Fruit fly (Drosophila melanogaster) Kc167 (cell line): ENCODE measurements around the gene CG8066.

Experiments used
- Sin3A ChIP-seq: fragments of >200 bp; optimal IDR thresholded peaks from 2 replicates; lab custom pipeline; 2018; ENCODE audit warnings: missing external identifiers
- h ChIP-seq: fragments of >200 bp; optimal IDR thresholded peaks from 3 replicates; lab custom pipeline; 2018; ENCODE audit warnings: missing external identifiers
- insv ChIP-seq: fragments of >200 bp; optimal IDR thresholded peaks from 3 replicates; lab custom pipeline; 2018; ENCODE audit warnings: missing external identifiers
- psq ChIP-seq: fragments of >200 bp; optimal IDR thresholded peaks from 2 replicates; lab custom pipeline; 2017; ENCODE audit warnings: missing external identifiers
- ttk ChIP-seq: sonication (Bioruptor generic); optimal IDR thresholded peaks from 2 replicates; lab custom pipeline; 2017; ENCODE audit warnings: missing external identifiers

DNA sequence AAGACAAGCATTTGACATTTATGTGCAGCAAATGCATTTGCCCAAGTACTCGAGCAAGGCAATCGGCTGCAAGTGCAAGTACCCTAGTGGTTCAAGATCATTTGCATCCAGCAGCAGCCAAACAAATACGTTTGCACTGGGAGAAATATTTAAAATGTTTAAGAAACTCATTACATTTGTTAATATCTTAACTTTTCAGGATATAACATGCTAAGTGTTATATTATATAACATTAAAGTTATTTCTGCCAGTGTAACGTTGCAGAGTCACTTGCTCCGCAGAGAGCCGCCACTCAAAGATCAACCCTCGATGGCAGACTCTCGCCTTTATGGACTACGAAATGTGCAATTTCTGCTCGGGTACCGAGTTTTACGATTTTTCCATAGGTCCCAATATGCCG, 20.8 kb upstream of the CG8066 start:
- TF ChIP-seq psq (lab: Kevin White, UChicago) (no peak), Sin3A (no peak), insv (no peak), ttk (lab: Kevin White, UChicago) (no peak), h (no peak)
